Worm (Caenorhabditis elegans) whole organism, young adult: ENCODE measurements around the gene nhr-275.

Source experiments
- F52B5.7 ChIP-seq: sonication (generic microtip); optimal IDR thresholded peaks from 2 replicates; lab custom pipeline; 2016; ENCODE audit warnings: mild to moderate bottlenecking, missing genetic modification characterization, missing compliant biosample characterization
- snpc-4 ChIP-seq, 5 experiments: fragments of 150-350 bp in 1 of 5; sonication (generic microtip) in 4 of 5; optimal IDR thresholded peaks; 2 replicates each; lab custom pipeline; 2014 to 2018; ENCODE audit warnings: missing genetic modification characterization in 5 of 5, missing biosample characterization in 3 of 5, antibody characterized with exemption in 2 of 5, mild to moderate bottlenecking in 2 of 5, missing compliant biosample characterization in 2 of 5, missing genotype in 2 of 5, moderate library complexity in 2 of 5, missing genetic modification reagents in 1 of 5
- unc-130 ChIP-seq: sonication (generic microtip); optimal IDR thresholded peaks from 2 replicates; lab custom pipeline; 2016; ENCODE audit warnings: missing genetic modification reagents, missing genetic modification characterization, missing compliant biosample characterization
- unc-62 ChIP-seq: fragments of 150-350 bp; optimal IDR thresholded peaks from 2 replicates; lab custom pipeline; 2014; ENCODE audit warnings: missing biosample characterization, missing genetic modification reagents, missing genetic modification characterization

ce11 chrV:2260660-2261059 lies 6.2 kb downstream of the nhr-275 start, which contains the start of gene F41B5.12:
- TF ChIP-seq unc-130 (GFP tag; lab: Kevin White, UChicago): no peak
- TF ChIP-seq F52B5.7 (tag; lab: Kevin White, UChicago): no peak
- no peak for TF ChIP-seq snpc-4 (GFP tag; optimal IDR thresholded peaks at IDR 0.05; lab: Kevin White, UChicago)
- TF ChIP-seq snpc-4 (tag; optimal IDR thresholded peaks at IDR 0.05; lab: Kevin White, UChicago): no peak
- no peak for TF ChIP-seq unc-62 (GFP tag; lab: Kevin White, UChicago)
